Fruit fly (Drosophila melanogaster) whole organism, prepupa: Measurements from ENCODE around the gene CG15546.

Experiments used
- Blimp-1 ChIP-seq: fragments of 200-800 bp; sonication (Bioruptor generic); optimal IDR thresholded peaks from 3 replicates; lab custom pipeline; 2017; ENCODE audit warnings: missing biosample characterization, missing genetic modification characterization, mild to moderate bottlenecking, moderate library complexity, missing genetic modification reagents
- CG10669 ChIP-seq: fragments of 200-800 bp; sonication (Bioruptor generic); optimal IDR thresholded peaks from 3 replicates; lab custom pipeline; 2018; ENCODE audit warnings: missing biosample characterization, mild to moderate bottlenecking, missing genetic modification characterization, moderate library complexity
- CG11762 ChIP-seq: fragments of 200-800 bp; sonication (Bioruptor generic); optimal IDR thresholded peaks from 3 replicates; lab custom pipeline; 2016; ENCODE audit warnings: missing biosample characterization, missing genetic modification characterization; ENCODE audit not compliant: insufficient read depth
- CG11902 ChIP-seq: fragments of 200-800 bp; sonication (Bioruptor generic); optimal IDR thresholded peaks from 3 replicates; lab custom pipeline; 2016; ENCODE audit warnings: missing biosample characterization, missing genetic modification characterization
- CG15336 ChIP-seq: fragments of 200-800 bp; sonication (Bioruptor generic); IDR thresholded peaks from 2 replicates; pipeline ENCODE4 v1.3.6; 2022; ENCODE audit warnings: missing biosample characterization, missing genetic modification characterization
- CG1621 ChIP-seq: fragments of 200-800 bp; sonication (Bioruptor generic); optimal IDR thresholded peaks from 3 replicates; lab custom pipeline; 2018; ENCODE audit warnings: missing biosample characterization, mild to moderate bottlenecking, missing genetic modification characterization
- CG16779 ChIP-seq: fragments of 200-800 bp; sonication (Bioruptor generic); optimal IDR thresholded peaks from 3 replicates; lab custom pipeline; 2017; ENCODE audit warnings: missing biosample characterization, mild to moderate bottlenecking, missing genetic modification characterization
- CG32006 ChIP-seq: fragments of 200-800 bp; sonication (Bioruptor generic); optimal IDR thresholded peaks from 3 replicates; lab custom pipeline; 2017; ENCODE audit warnings: missing biosample characterization, mild to moderate bottlenecking, missing genetic modification characterization
- CG34406 ChIP-seq: fragments of 200-800 bp; sonication (Bioruptor generic); optimal IDR thresholded peaks from 3 replicates; lab custom pipeline; 2016; ENCODE audit warnings: missing biosample characterization, missing genetic modification characterization
- CG3919 ChIP-seq: fragments of 200-800 bp; sonication (Bioruptor generic); optimal IDR thresholded peaks from 3 replicates; lab custom pipeline; 2016; ENCODE audit warnings: missing biosample characterization, missing genetic modification characterization
- CG4318 ChIP-seq: fragments of 200-800 bp; sonication (Bioruptor generic); optimal IDR thresholded peaks from 3 replicates; lab custom pipeline; 2017; ENCODE audit warnings: missing biosample characterization, mild to moderate bottlenecking, missing genetic modification characterization
- CG6163 ChIP-seq: fragments of 200-800 bp; sonication (Bioruptor generic); IDR thresholded peaks from 3 replicates; pipeline ENCODE4 v1.3.6; 2022; ENCODE audit warnings: missing biosample characterization, missing genetic modification characterization
- CG6276 ChIP-seq: fragments of 200-800 bp; sonication (Bioruptor generic); optimal IDR thresholded peaks from 2 replicates; lab custom pipeline; 2017; ENCODE audit warnings: missing biosample characterization, mild to moderate bottlenecking, missing genetic modification characterization
- CG6792 ChIP-seq: fragments of 200-800 bp; sonication (Bioruptor generic); optimal IDR thresholded peaks from 3 replicates; lab custom pipeline; 2016; ENCODE audit warnings: missing biosample characterization, missing genetic modification characterization
- CG6808 ChIP-seq: fragments of 200-800 bp; sonication (Bioruptor generic); optimal IDR thresholded peaks from 3 replicates; lab custom pipeline; 2017; ENCODE audit warnings: missing biosample characterization, missing genetic modification characterization, mild to moderate bottlenecking, moderate library complexity, missing genetic modification reagents
- CG6854 ChIP-seq: fragments of 200-800 bp; sonication (Bioruptor generic); optimal IDR thresholded peaks from 2 replicates; lab custom pipeline; 2017; ENCODE audit warnings: missing biosample characterization, mild to moderate bottlenecking, missing genetic modification characterization
- CG8119 ChIP-seq: fragments of 200-800 bp; sonication (Bioruptor generic); IDR thresholded peaks from 3 replicates; pipeline ENCODE4 v1.3.6; 2022; ENCODE audit warnings: missing biosample characterization, missing genetic modification characterization
- Eip75B ChIP-seq: fragments of 200-800 bp; sonication (Bioruptor generic); optimal IDR thresholded peaks from 3 replicates; lab custom pipeline; 2016; ENCODE audit warnings: missing biosample characterization, missing genetic modification characterization
- Eip78C ChIP-seq: fragments of 200-800 bp; sonication (Bioruptor generic); peaks from one replicate; lab custom pipeline; 2016; ENCODE audit warnings: missing biosample characterization, missing genetic modification characterization
- Ets21C ChIP-seq: fragments of 200-800 bp; sonication (Bioruptor generic); optimal IDR thresholded peaks from 3 replicates; lab custom pipeline; 2016; ENCODE audit warnings: missing biosample characterization, missing genetic modification characterization
- Ets96B ChIP-seq: fragments of 200-800 bp; optimal IDR thresholded peaks from 2 replicates; lab custom pipeline; 2019; ENCODE audit warnings: missing biosample characterization, mild to moderate bottlenecking, missing genetic modification characterization, moderate library complexity
- Gug ChIP-seq: fragments of 200-800 bp; sonication (Bioruptor generic); IDR thresholded peaks from 2 replicates; pipeline ENCODE4 v1.3.6; 2022; ENCODE audit warnings: missing biosample characterization, missing genetic modification characterization
- Hr38 ChIP-seq: sonication (Bioruptor generic); optimal IDR thresholded peaks from 2 replicates; lab custom pipeline; 2016; ENCODE audit warnings: missing biosample characterization, missing genetic modification characterization
- Hr4 ChIP-seq: fragments of 200-800 bp; sonication (Bioruptor generic); optimal IDR thresholded peaks from 3 replicates; lab custom pipeline; 2016; ENCODE audit warnings: missing biosample characterization, missing genetic modification characterization
- Lpt ChIP-seq: fragments of 200-800 bp; sonication (Bioruptor generic); optimal IDR thresholded peaks from 3 replicates; lab custom pipeline; 2016; ENCODE audit warnings: missing biosample characterization, missing genetic modification characterization
- Met ChIP-seq: fragments of 200-800 bp; sonication (Bioruptor generic); optimal IDR thresholded peaks from 3 replicates; lab custom pipeline; 2016; ENCODE audit warnings: missing biosample characterization, missing genetic modification characterization
- OdsH ChIP-seq: fragments of 200-800 bp; sonication (Bioruptor generic); optimal IDR thresholded peaks from 3 replicates; lab custom pipeline; 2016; ENCODE audit warnings: missing biosample characterization, missing genetic modification characterization
- Smox ChIP-seq: fragments of 200-800 bp; sonication (Bioruptor generic); optimal IDR thresholded peaks from 3 replicates; lab custom pipeline; 2016; ENCODE audit warnings: missing biosample characterization, missing genetic modification characterization
- Sox102F ChIP-seq: fragments of 200-800 bp; sonication (Bioruptor generic); optimal IDR thresholded peaks from 2 replicates; lab custom pipeline; 2016; ENCODE audit warnings: missing biosample characterization, mild to moderate bottlenecking, missing genetic modification characterization
- Sox14 ChIP-seq: fragments of 200-800 bp; sonication (Bioruptor generic); optimal IDR thresholded peaks from 3 replicates; lab custom pipeline; 2016; ENCODE audit warnings: missing biosample characterization, missing genetic modification characterization
- achi ChIP-seq: fragments of 200-800 bp; sonication (Bioruptor generic); optimal IDR thresholded peaks from 3 replicates; lab custom pipeline; 2016; ENCODE audit warnings: missing biosample characterization, missing genetic modification characterization
- acj6 ChIP-seq: fragments of 200-800 bp; sonication (Bioruptor generic); optimal IDR thresholded peaks from 3 replicates; lab custom pipeline; 2016; ENCODE audit warnings: missing biosample characterization, missing genetic modification characterization
- cyc ChIP-seq: fragments of 200-800 bp; sonication (Bioruptor generic); optimal IDR thresholded peaks from 3 replicates; lab custom pipeline; 2016; ENCODE audit warnings: missing biosample characterization, missing genetic modification characterization
- eg ChIP-seq: fragments of 200-800 bp; sonication (Bioruptor generic); IDR thresholded peaks from 3 replicates; pipeline ENCODE4 v1.3.6; 2022; ENCODE audit warnings: missing biosample characterization, missing genetic modification characterization
- esn ChIP-seq: fragments of 200-800 bp; sonication (Bioruptor generic); optimal IDR thresholded peaks from 2 replicates; lab custom pipeline; 2016; ENCODE audit warnings: missing biosample characterization, mild to moderate bottlenecking, missing genetic modification characterization, moderate library complexity
- fd85E ChIP-seq: fragments of 200-800 bp; sonication (Bioruptor generic); optimal IDR thresholded peaks from 3 replicates; lab custom pipeline; 2016; ENCODE audit warnings: missing biosample characterization, missing genetic modification characterization
- lz ChIP-seq: fragments of 200-800 bp; sonication (Bioruptor generic); optimal IDR thresholded peaks from 3 replicates; lab custom pipeline; 2016; ENCODE audit warnings: missing biosample characterization, missing genetic modification characterization
- net ChIP-seq: fragments of 200-800 bp; sonication (Bioruptor generic); optimal IDR thresholded peaks from 3 replicates; lab custom pipeline; 2016; ENCODE audit warnings: missing biosample characterization, missing genetic modification characterization
- pdm3 ChIP-seq: fragments of 200-800 bp; sonication (Bioruptor generic); optimal IDR thresholded peaks from 3 replicates; lab custom pipeline; 2016; ENCODE audit warnings: missing biosample characterization, missing genetic modification characterization
- salr ChIP-seq, 2 experiments: fragments of 200-800 bp; sonication (Bioruptor generic); optimal IDR thresholded peaks; 3 replicates each; lab custom pipeline; 2016 to 2018; ENCODE audit warnings: missing biosample characterization in 2 of 2, missing genetic modification characterization in 2 of 2, mild to moderate bottlenecking in 1 of 2
- vri ChIP-seq: fragments of 200-800 bp; sonication (Bioruptor generic); optimal IDR thresholded peaks from 3 replicates; lab custom pipeline; 2016; ENCODE audit warnings: missing biosample characterization, mild to moderate bottlenecking, missing genetic modification characterization

The CG15546 gene

dm6 chr3R:30833078-30833477, 42.9 kb downstream of the CG15546 start (continued):
- TF ChIP-seq Sox102F, result peak; percentile 7

dm6 chr3R:30832130-30832529, 43.9 kb downstream of the CG15546 start:
- TF ChIP-seq CG8119 (GFP tag; lab: Robert Waterston, UW), result no peak

dm6 chr3R:30828433-30829034, 47.5 kb downstream of the CG15546 start:
- TF ChIP-seq Ets21C (GFP tag; lab: Kevin White, UChicago), result no peak
- no peak for TF ChIP-seq CG16779 (tag; lab: Kevin White, UChicago)
- no peak for TF ChIP-seq vri (GFP tag; lab: Kevin White, UChicago)
- 0 out of 2 replicates have a peak, but pooled peaks have one; percentile 28 for TF ChIP-seq Gug (GFP tag; lab: Robert Waterston, UW)
- TF ChIP-seq Eip75B, result no peak
- peak; percentile 34 for TF ChIP-seq pdm3 (GFP tag; lab: Kevin White, UChicago)
- no peak for TF ChIP-seq CG6808 (GFP tag; lab: Kevin White, UChicago)
- peak; percentile 55 for TF ChIP-seq Hr4 (GFP tag; lab: Kevin White, UChicago)
- TF ChIP-seq eg (GFP tag; lab: Robert Waterston, UW), result 0 out of 3 replicates have a peak, but pooled peaks have one; percentile 45
- TF ChIP-seq CG15336 (GFP tag; lab: Robert Waterston, UW), result peak; percentile 52
- TF ChIP-seq salr (GFP tag; optimal IDR thresholded peaks at IDR 0.05; lab: Kevin White, UChicago), result peak in 1 of 2 experiments; percentile 47
- peak; percentile 34 for TF ChIP-seq net (GFP tag; lab: Kevin White, UChicago)
- peak; percentile 78 for TF ChIP-seq Eip78C (GFP tag; lab: Kevin White, UChicago)
- TF ChIP-seq CG32006 (GFP tag; lab: Kevin White, UChicago), result peak; percentile 78
- no peak for TF ChIP-seq Blimp-1
- TF ChIP-seq esn (GFP tag; lab: Kevin White, UChicago), result peak; percentile 38
- no peak for TF ChIP-seq lz
- TF ChIP-seq Met, result peak; percentile 11
- peak; percentile 30 for TF ChIP-seq Smox (GFP tag; lab: Kevin White, UChicago)
- peak; percentile 47; the same call in 2 of the 3 replicates for TF ChIP-seq CG8119 (GFP tag; lab: Robert Waterston, UW)
- TF ChIP-seq achi (GFP tag; lab: Kevin White, UChicago), result no peak
- TF ChIP-seq CG4318 (GFP tag; lab: Kevin White, UChicago), result peak; percentile 43
- no peak for TF ChIP-seq Lpt (GFP tag; lab: Kevin White, UChicago)
- TF ChIP-seq OdsH (GFP tag; lab: Kevin White, UChicago), result peak; percentile 35
- TF ChIP-seq acj6, result peak; percentile 7
- TF ChIP-seq cyc (GFP tag; lab: Kevin White, UChicago), result no peak
- TF ChIP-seq CG6276, result peak; percentile 15
- peak; percentile 11 for TF ChIP-seq CG34406 (GFP tag; lab: Kevin White, UChicago)

- TF ChIP-seq Ets96B, result no peak
- no peak for TF ChIP-seq CG6808 (GFP tag; lab: Kevin White, UChicago)
- no peak for TF ChIP-seq Hr38
- no peak for TF ChIP-seq CG6276
- no peak for TF ChIP-seq CG11762 (GFP tag; lab: Kevin White, UChicago)
- no peak for TF ChIP-seq CG11902 (GFP tag; lab: Kevin White, UChicago)
- TF ChIP-seq OdsH (GFP tag; lab: Kevin White, UChicago), result no peak
- no peak for TF ChIP-seq CG10669 (GFP tag; lab: Kevin White, UChicago)
- peak; percentile 64 for TF ChIP-seq Eip78C (GFP tag; lab: Kevin White, UChicago)
- no peak for TF ChIP-seq fd85E (GFP tag; lab: Kevin White, UChicago)
- TF ChIP-seq CG32006 (GFP tag; lab: Kevin White, UChicago), result no peak
- no peak for TF ChIP-seq CG34406 (GFP tag; lab: Kevin White, UChicago)
- peak; percentile 49 for TF ChIP-seq CG6854 (GFP tag; lab: Kevin White, UChicago)
- TF ChIP-seq CG4318 (GFP tag; lab: Kevin White, UChicago), result no peak
- TF ChIP-seq Sox14 (GFP tag; lab: Kevin White, UChicago), result no peak
- peak; percentile 39; the same call in 2 of the 3 replicates for TF ChIP-seq CG6163
- peak; percentile 5 for TF ChIP-seq CG3919 (GFP tag; lab: Kevin White, UChicago)
- TF ChIP-seq CG15336 (GFP tag; lab: Robert Waterston, UW), result peak; percentile 21; the same call in 1 of the 2 replicates
- no peak for TF ChIP-seq CG6792 (GFP tag; lab: Kevin White, UChicago)
- no peak for TF ChIP-seq CG1621
- no peak for TF ChIP-seq pdm3 (GFP tag; lab: Kevin White, UChicago)
- TF ChIP-seq Blimp-1, result peak; percentile 31
- no peak for TF ChIP-seq vri (GFP tag; lab: Kevin White, UChicago)
- no peak for TF ChIP-seq Met
Observed at dm6 chr3R:30827544-30827943, 48.4 kb downstream of the CG15546 start, which contains the start of gene CG15544. Gene CG15544 (plus strand): TSS chr3R:30827819.
